Worm (Caenorhabditis elegans): ENCODE measurements around the gene C49H3.12.

Gene C49H3.12

DNA sequence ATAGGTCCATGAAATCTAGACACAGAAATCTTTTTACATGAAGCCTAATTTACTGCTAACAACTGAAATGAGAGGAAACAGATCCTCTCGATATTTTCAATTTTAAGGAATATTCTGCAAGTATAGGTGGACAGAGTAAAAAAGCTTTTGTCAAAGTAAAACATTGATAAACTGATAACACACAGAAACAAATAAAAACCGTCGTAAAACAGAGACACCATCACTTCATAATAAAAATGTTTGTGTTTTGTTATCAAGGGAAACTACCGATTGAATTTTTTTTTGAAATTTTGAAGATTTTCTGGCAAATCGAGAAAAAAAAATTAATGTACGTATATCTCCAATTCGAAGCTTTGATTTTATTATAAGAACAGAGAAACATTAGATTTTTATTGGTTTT, 46.0 kb downstream of the C49H3.12 start:
- TF ChIP-seq egl-27 (tag; optimal IDR thresholded peaks at IDR 0.05), result no peak
- TF ChIP-seq ceh-82 (tag; optimal IDR thresholded peaks at IDR 0.05), result no peak
- TF ChIP-seq nhr-129 (tag; optimal IDR thresholded peaks at IDR 0.05), result no peak
- TF ChIP-seq aly-2 (tag; optimal IDR thresholded peaks at IDR 0.05), result no peak
- no peak for TF ChIP-seq mdl-1 (tag; optimal IDR thresholded peaks at IDR 0.05)
- no peak for TF ChIP-seq unc-39 (tag; optimal IDR thresholded peaks at IDR 0.05)
- no peak for TF ChIP-seq skn-1 (tag; optimal IDR thresholded peaks at IDR 0.05)
- no peak for TF ChIP-seq elt-3 (tag; optimal IDR thresholded peaks at IDR 0.05)
- no peak for TF ChIP-seq lin-39 (tag; optimal IDR thresholded peaks at IDR 0.05)
- no peak for TF ChIP-seq ztf-11 (tag; optimal IDR thresholded peaks at IDR 0.05)
- TF ChIP-seq nhr-12 (tag; optimal IDR thresholded peaks at IDR 0.05), result no peak

DNA sequence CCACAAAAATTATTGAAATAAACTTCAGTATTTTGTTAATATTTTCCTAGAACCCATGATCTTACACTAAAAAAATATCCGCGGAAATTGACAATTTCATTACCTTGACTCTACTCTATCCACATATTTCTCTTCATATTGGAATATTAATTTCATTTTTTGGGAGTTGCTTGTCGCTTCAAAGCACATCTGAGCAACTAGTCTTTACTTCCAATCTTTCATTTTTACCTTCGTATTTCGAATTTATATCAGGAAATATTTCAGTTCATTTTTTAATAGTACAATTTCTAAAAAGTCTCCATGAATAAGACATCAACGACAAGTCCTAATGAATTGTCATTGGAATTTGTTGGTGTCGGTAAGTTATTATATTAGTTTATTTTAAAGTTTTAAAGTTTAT, 48.1 kb downstream of the C49H3.12 start, which contains the start of gene srt-73:
Gene srt-73 (plus strand): TSS at position 301 of the 400 bp plus-strand sequence.
- TF ChIP-seq ztf-11 (tag; optimal IDR thresholded peaks at IDR 0.05) (no peak), Y55F3AM.14 (GFP tag; optimal IDR thresholded peaks at IDR 0.05) (no peak), snpc-4 (tag; optimal IDR thresholded peaks at IDR 0.05) (no peak), nhr-21 (tag; optimal IDR thresholded peaks at IDR 0.05) (no peak), dmd-4 (tag; optimal IDR thresholded peaks at IDR 0.05) (no peak), F13H6.1 (tag; optimal IDR thresholded peaks at IDR 0.05) (no peak)

DNA sequence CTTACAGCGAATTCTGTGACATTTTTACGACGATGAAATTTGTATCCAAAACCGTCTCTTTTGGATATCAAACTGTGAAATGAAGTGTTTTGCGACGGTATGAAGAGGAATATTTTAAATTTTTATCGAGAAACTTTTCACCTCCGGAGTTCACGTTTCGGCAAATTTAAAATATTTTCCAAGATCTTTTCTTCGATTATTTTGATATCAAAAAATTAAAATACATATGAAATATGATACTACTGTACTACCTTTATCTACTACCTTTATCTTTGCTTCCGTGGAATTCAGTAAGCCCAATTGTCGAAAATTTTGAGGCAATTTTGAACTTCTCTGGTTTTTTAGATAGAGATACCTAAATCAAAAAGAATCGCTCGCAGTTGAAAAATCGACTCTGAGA, 49.3 kb downstream of the C49H3.12 start, which contains the start of gene kin-26:
Gene kin-26 (minus strand): TSS at position 101 of the 400 bp plus-strand sequence.
- TF ChIP-seq nhr-129 (tag; optimal IDR thresholded peaks at IDR 0.05) (no peak), ceh-82 (tag; optimal IDR thresholded peaks at IDR 0.05) (no peak), peb-1 (tag; optimal IDR thresholded peaks at IDR 0.05) (no peak), unc-39 (tag; optimal IDR thresholded peaks at IDR 0.05) (no peak), mdl-1 (tag; optimal IDR thresholded peaks at IDR 0.05) (no peak), sem-4 (tag; optimal IDR thresholded peaks at IDR 0.05) (no peak), ama-1 (optimal IDR thresholded peaks at IDR 0.05) (no peak), unc-62 (GFP tag; optimal IDR thresholded peaks at IDR 0.05) (no peak), mab-5 (tag; optimal IDR thresholded peaks at IDR 0.05) (no peak), F13H6.1 (tag; optimal IDR thresholded peaks at IDR 0.05) (no peak), gmeb-1 (tag; optimal IDR thresholded peaks at IDR 0.05) (no peak)

DNA sequence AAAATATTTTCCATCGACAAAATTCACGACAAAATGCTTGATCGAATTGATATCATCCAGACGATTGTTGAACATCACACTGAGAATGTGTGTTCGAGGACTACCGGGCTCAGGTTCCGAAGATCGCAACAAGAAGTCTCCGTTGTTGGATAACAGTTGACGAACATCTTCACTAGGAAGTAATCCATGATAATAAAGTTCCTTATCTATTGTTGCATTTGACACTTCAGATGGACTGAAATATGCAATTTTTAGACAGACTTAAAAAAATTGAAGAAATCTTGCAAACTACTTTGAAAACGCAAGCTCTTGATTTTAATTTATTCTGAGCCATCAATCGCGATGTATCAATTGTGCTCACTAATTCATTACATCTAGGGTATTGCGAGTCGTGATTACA, 49.9 kb downstream of the C49H3.12 start:
- TF ChIP-seq C34F6.9 (tag; optimal IDR thresholded peaks at IDR 0.05) (no peak), mdl-1 (tag; optimal IDR thresholded peaks at IDR 0.05) (no peak), fos-1 (tag; optimal IDR thresholded peaks at IDR 0.05) (no peak), lin-13 (GFP tag; optimal IDR thresholded peaks at IDR 0.05) (no peak), ztf-1 (GFP tag; conservative IDR thresholded peaks at IDR 0.05) (no peak), skn-1 (tag; optimal IDR thresholded peaks at IDR 0.05) (no peak), elt-3 (tag; optimal IDR thresholded peaks at IDR 0.05) (no peak), sma-3 (GFP tag; optimal IDR thresholded peaks at IDR 0.05) (no peak), ceh-16 (tag; optimal IDR thresholded peaks at IDR 0.05) (no peak), R02D3.7 (tag; optimal IDR thresholded peaks at IDR 0.05) (no peak), ama-1 (optimal IDR thresholded peaks at IDR 0.05) (no peak), nhr-11 (tag; optimal IDR thresholded peaks at IDR 0.05) (no peak), unc-62 (GFP tag; optimal IDR thresholded peaks at IDR 0.05) (no peak), snpc-4 (tag; optimal IDR thresholded peaks at IDR 0.05) (no peak), dmd-4 (tag; optimal IDR thresholded peaks at IDR 0.05) (no peak), peb-1 (tag; optimal IDR thresholded peaks at IDR 0.05) (no peak), nhr-77 (tag; optimal IDR thresholded peaks at IDR 0.05) (no peak), nhr-10 (tag; optimal IDR thresholded peaks at IDR 0.05) (no peak)

Measured in whole organism, L2 larva.